Fruit fly (Drosophila melanogaster) whole organism, embryonic: ENCODE results near the gene CG10602.

Experiments used
- CG10959 ChIP-seq: fragments of 200-800 bp; sonication (Bioruptor generic); IDR thresholded peaks from 2 replicates; pipeline ENCODE4 v1.3.6; 2022; ENCODE audit warnings: missing biosample characterization, missing genetic modification characterization
- CG11247 ChIP-seq: fragments of 200-800 bp; sonication (Bioruptor generic); IDR thresholded peaks from 2 replicates; pipeline ENCODE4 v1.3.6; 2022; ENCODE audit warnings: missing biosample characterization, missing genetic modification characterization
- CG11560 ChIP-seq: fragments of 200-800 bp; sonication (Bioruptor generic); IDR thresholded peaks from 3 replicates; pipeline ENCODE4 v1.3.6; 2022; ENCODE audit warnings: missing biosample characterization, missing genetic modification characterization
- CG11695 ChIP-seq: fragments of 200-800 bp; sonication (Bioruptor generic); IDR thresholded peaks from 3 replicates; pipeline ENCODE4 v1.3.6; 2022; ENCODE audit warnings: missing biosample characterization, missing genetic modification characterization
- CG1233 ChIP-seq: fragments of 200-800 bp; sonication (Bioruptor generic); optimal IDR thresholded peaks from 4 replicates; lab custom pipeline; 2018; ENCODE audit warnings: missing biosample characterization, mild to moderate bottlenecking, missing genetic modification characterization
- CG12391 ChIP-seq: fragments of 200-800 bp; sonication (Bioruptor generic); optimal IDR thresholded peaks from 3 replicates; lab custom pipeline; 2018; ENCODE audit warnings: missing biosample characterization, mild to moderate bottlenecking, missing genetic modification characterization, moderate library complexity
- CG13424 ChIP-seq: fragments of 200-800 bp; sonication (Bioruptor generic); optimal IDR thresholded peaks from 2 replicates; lab custom pipeline; 2019; ENCODE audit warnings: missing biosample characterization, mild to moderate bottlenecking, missing genetic modification characterization, moderate library complexity
- CG14860 ChIP-seq: fragments of 200-800 bp; sonication (Bioruptor generic); IDR thresholded peaks from 3 replicates; pipeline ENCODE4 v1.3.6; 2022; ENCODE audit warnings: missing biosample characterization, missing genetic modification characterization; ENCODE audit not compliant: partially characterized antibody
- CG15696 ChIP-seq: fragments of 200-800 bp; sonication (Bioruptor generic); optimal IDR thresholded peaks from 2 replicates; lab custom pipeline; 2019; ENCODE audit warnings: missing biosample characterization, mild to moderate bottlenecking, missing genetic modification characterization, moderate library complexity
- CG18262 ChIP-seq: fragments of 200-800 bp; optimal IDR thresholded peaks from 3 replicates; lab custom pipeline; 2019; ENCODE audit warnings: missing biosample characterization, mild to moderate bottlenecking, missing genetic modification characterization, moderate library complexity
- CG42726 ChIP-seq: fragments of 200-800 bp; sonication (Bioruptor generic); IDR thresholded peaks from 2 replicates; pipeline ENCODE4 v1.3.6; 2022; ENCODE audit warnings: missing biosample characterization, missing genetic modification characterization; ENCODE audit not compliant: partially characterized antibody
- CG4360 ChIP-seq: fragments of 200-800 bp; sonication (Bioruptor generic); IDR thresholded peaks from 2 replicates; pipeline ENCODE4 v1.3.6; 2022; ENCODE audit warnings: missing biosample characterization, missing genetic modification characterization
- CG4424 ChIP-seq: fragments of 200-800 bp; sonication (Bioruptor generic); optimal IDR thresholded peaks from 3 replicates; lab custom pipeline; 2016; ENCODE audit warnings: missing biosample characterization, missing genetic modification characterization
- CG4617 ChIP-seq: fragments of 200-800 bp; sonication (Bioruptor generic); optimal IDR thresholded peaks from 3 replicates; lab custom pipeline; 2016; ENCODE audit warnings: missing biosample characterization, missing genetic modification characterization, borderline replicate concordance
- CG5245 ChIP-seq: fragments of 200-800 bp; sonication (Bioruptor generic); optimal IDR thresholded peaks from 3 replicates; lab custom pipeline; 2016; ENCODE audit warnings: missing biosample characterization, missing genetic modification characterization
- CG6175 ChIP-seq: fragments of 200-800 bp; sonication (Bioruptor generic); IDR thresholded peaks from 3 replicates; pipeline ENCODE4 v1.3.6; 2022; ENCODE audit warnings: missing biosample characterization, missing genetic modification characterization
- CG6765 ChIP-seq: fragments of 200-800 bp; sonication (Bioruptor generic); optimal IDR thresholded peaks from 3 replicates; lab custom pipeline; 2017; ENCODE audit warnings: missing biosample characterization, mild to moderate bottlenecking, missing genetic modification characterization
- CoRest ChIP-seq: fragments of 200-800 bp; sonication (Bioruptor generic); optimal IDR thresholded peaks from 3 replicates; lab custom pipeline; 2018; ENCODE audit warnings: missing biosample characterization, mild to moderate bottlenecking, missing genetic modification characterization, moderate library complexity
- D19A ChIP-seq: fragments of 200-800 bp; optimal IDR thresholded peaks from 3 replicates; lab custom pipeline; 2019; ENCODE audit warnings: missing biosample characterization, mild to moderate bottlenecking, missing genetic modification characterization, moderate library complexity
- D19B ChIP-seq: fragments of 200-800 bp; sonication (Bioruptor generic); optimal IDR thresholded peaks from 2 replicates; lab custom pipeline; 2017; ENCODE audit warnings: missing biosample characterization, mild to moderate bottlenecking, missing genetic modification characterization
- Dad ChIP-seq: fragments of 200-800 bp; sonication (Bioruptor generic); optimal IDR thresholded peaks from 3 replicates; lab custom pipeline; 2016; ENCODE audit warnings: missing biosample characterization, missing genetic modification characterization
- H2.0 ChIP-seq: fragments of 200-800 bp; sonication (Bioruptor generic); IDR thresholded peaks from 2 replicates; pipeline ENCODE4 v1.3.6; 2022; ENCODE audit warnings: missing biosample characterization, missing genetic modification characterization
- HHEX ChIP-seq: fragments of 200-800 bp; sonication (Bioruptor generic); optimal IDR thresholded peaks from 3 replicates; lab custom pipeline; 2017; ENCODE audit warnings: missing biosample characterization, mild to moderate bottlenecking, missing genetic modification characterization, missing genetic modification reagents
- HLH3B ChIP-seq: fragments of 200-800 bp; sonication (Bioruptor generic); IDR thresholded peaks from 2 replicates; pipeline ENCODE4 v1.3.6; 2022; ENCODE audit warnings: missing biosample characterization, missing genetic modification characterization
- Hr78 ChIP-seq, 2 experiments: fragments of 200-800 bp in 1 of 2; fragments of >200 bp in 1 of 2; sonication (Bioruptor generic) in 1 of 2; optimal IDR thresholded peaks; 2 replicates each; lab custom pipeline; 2017 to 2019; ENCODE audit warnings: missing biosample characterization in 2 of 2, missing genetic modification characterization in 2 of 2, mild to moderate bottlenecking in 1 of 2, moderate library complexity in 1 of 2
- Jarid2 ChIP-seq: fragments of 200-800 bp; sonication (Bioruptor generic); optimal IDR thresholded peaks from 3 replicates; lab custom pipeline; 2017; ENCODE audit warnings: mild to moderate bottlenecking, missing biosample characterization, missing genetic modification reagents, missing genetic modification characterization
- Lhr ChIP-seq: fragments of 200-800 bp; sonication (Bioruptor generic); optimal IDR thresholded peaks from 3 replicates; lab custom pipeline; 2017; ENCODE audit warnings: mild to moderate bottlenecking, missing biosample characterization, missing genetic modification reagents, missing genetic modification characterization
- Med ChIP-seq: fragments of 200-800 bp; sonication (Bioruptor generic); peaks from one replicate; lab custom pipeline; 2016; ENCODE audit warnings: missing biosample characterization, missing genetic modification characterization, mild to moderate bottlenecking, inconsistent platforms, moderate library complexity
- Ptx1 ChIP-seq: fragments of 200-800 bp; sonication (Bioruptor generic); IDR thresholded peaks from 2 replicates; pipeline ENCODE4 v1.3.6; 2022; ENCODE audit warnings: missing biosample characterization, missing genetic modification characterization
- Ravus ChIP-seq: fragments of 200-800 bp; sonication (Bioruptor generic); IDR thresholded peaks from 2 replicates; pipeline ENCODE4 v1.3.6; 2022; ENCODE audit warnings: missing biosample characterization, missing genetic modification characterization
- Side ChIP-seq: fragments of 200-800 bp; sonication (Bioruptor generic); optimal IDR thresholded peaks from 2 replicates; lab custom pipeline; 2016; ENCODE audit warnings: missing biosample characterization, missing genetic modification characterization
- Ssrp ChIP-seq: fragments of 200-800 bp; sonication (Bioruptor generic); optimal IDR thresholded peaks from 2 replicates; lab custom pipeline; 2018; ENCODE audit warnings: missing biosample characterization, mild to moderate bottlenecking, missing genetic modification characterization, moderate library complexity
- cad ChIP-seq: fragments of >200 bp; optimal IDR thresholded peaks from 2 replicates; lab custom pipeline; 2017; ENCODE audit warnings: missing biosample characterization, missing genetic modification characterization
- chinmo ChIP-seq: fragments of 200-800 bp; sonication (Bioruptor generic); IDR thresholded peaks from 4 replicates; pipeline ENCODE4 v1.3.6; 2022; ENCODE audit warnings: missing biosample characterization, missing genetic modification characterization; ENCODE audit not compliant: partially characterized antibody
- dati ChIP-seq: fragments of 200-800 bp; sonication (Bioruptor generic); IDR thresholded peaks from 2 replicates; pipeline ENCODE4 v1.3.6; 2022; ENCODE audit warnings: missing biosample characterization, missing genetic modification characterization
- dysf ChIP-seq: fragments of 200-800 bp; sonication (Bioruptor generic); IDR thresholded peaks from 3 replicates; pipeline ENCODE4 v1.3.6; 2022; ENCODE audit warnings: missing biosample characterization, missing genetic modification characterization
- fd3F ChIP-seq: fragments of 200-800 bp; sonication (Bioruptor generic); optimal IDR thresholded peaks from 2 replicates; lab custom pipeline; 2018; ENCODE audit warnings: missing biosample characterization, mild to moderate bottlenecking, missing genetic modification characterization, moderate library complexity
- ftz-f1 ChIP-seq: fragments of 200-800 bp; sonication (Bioruptor generic); optimal IDR thresholded peaks from 2 replicates; lab custom pipeline; 2016; ENCODE audit warnings: missing biosample characterization, missing genetic modification characterization
- grau ChIP-seq: fragments of 200-800 bp; optimal IDR thresholded peaks from 3 replicates; lab custom pipeline; 2019; ENCODE audit warnings: missing biosample characterization, mild to moderate bottlenecking, missing genetic modification characterization, moderate library complexity
- her ChIP-seq: fragments of 200-800 bp; sonication (Bioruptor generic); optimal IDR thresholded peaks from 2 replicates; lab custom pipeline; 2016; ENCODE audit warnings: missing biosample characterization, missing genetic modification characterization
- ken ChIP-seq: fragments of 200-800 bp; sonication (Bioruptor generic); IDR thresholded peaks from 3 replicates; pipeline ENCODE4 v1.3.6; 2022; ENCODE audit warnings: missing biosample characterization, missing genetic modification characterization
- lmd ChIP-seq: fragments of 200-800 bp; sonication (Bioruptor generic); IDR thresholded peaks from 2 replicates; pipeline ENCODE4 v1.3.6; 2022; ENCODE audit warnings: missing biosample characterization, missing genetic modification characterization
- ro ChIP-seq: fragments of 200-800 bp; sonication (Bioruptor generic); IDR thresholded peaks from 2 replicates; pipeline ENCODE4 v1.3.6; 2022; ENCODE audit warnings: missing biosample characterization, missing genetic modification characterization
- row ChIP-seq: fragments of 200-800 bp; sonication (Bioruptor generic); IDR thresholded peaks from 3 replicates; pipeline ENCODE4 v1.3.6; 2022; ENCODE audit warnings: missing biosample characterization, missing genetic modification characterization
- sisA ChIP-seq: fragments of 200-800 bp; sonication (Bioruptor generic); IDR thresholded peaks from 2 replicates; pipeline ENCODE4 v1.3.6; 2022; ENCODE audit warnings: missing biosample characterization, missing genetic modification characterization
- sug ChIP-seq: fragments of 200-800 bp; optimal IDR thresholded peaks from 2 replicates; lab custom pipeline; 2019; ENCODE audit warnings: missing biosample characterization, mild to moderate bottlenecking, missing genetic modification characterization, moderate library complexity
- tll ChIP-seq, 2 experiments: fragments of 200-800 bp in 1 of 2; fragments of >200 bp in 1 of 2; sonication (Bioruptor generic) in 1 of 2; optimal IDR thresholded peaks; 2 replicates each; lab custom pipeline; 2017 to 2019; ENCODE audit warnings: missing biosample characterization in 2 of 2, missing genetic modification characterization in 2 of 2, mild to moderate bottlenecking in 1 of 2, moderate library complexity in 1 of 2
- trem ChIP-seq: fragments of 200-800 bp; optimal IDR thresholded peaks from 3 replicates; lab custom pipeline; 2019; ENCODE audit warnings: missing biosample characterization, mild to moderate bottlenecking, missing genetic modification characterization, moderate library complexity
- wek ChIP-seq: fragments of 200-800 bp; sonication (Bioruptor generic); optimal IDR thresholded peaks from 3 replicates; lab custom pipeline; 2018; ENCODE audit warnings: missing biosample characterization, mild to moderate bottlenecking, missing genetic modification characterization, moderate library complexity
- zen2 ChIP-seq: fragments of 200-800 bp; sonication (Bioruptor generic); IDR thresholded peaks from 3 replicates; pipeline ENCODE4 v1.3.6; 2022; ENCODE audit warnings: missing biosample characterization, missing genetic modification characterization; ENCODE audit not compliant: partially characterized antibody

CG10602 gene

DNA sequence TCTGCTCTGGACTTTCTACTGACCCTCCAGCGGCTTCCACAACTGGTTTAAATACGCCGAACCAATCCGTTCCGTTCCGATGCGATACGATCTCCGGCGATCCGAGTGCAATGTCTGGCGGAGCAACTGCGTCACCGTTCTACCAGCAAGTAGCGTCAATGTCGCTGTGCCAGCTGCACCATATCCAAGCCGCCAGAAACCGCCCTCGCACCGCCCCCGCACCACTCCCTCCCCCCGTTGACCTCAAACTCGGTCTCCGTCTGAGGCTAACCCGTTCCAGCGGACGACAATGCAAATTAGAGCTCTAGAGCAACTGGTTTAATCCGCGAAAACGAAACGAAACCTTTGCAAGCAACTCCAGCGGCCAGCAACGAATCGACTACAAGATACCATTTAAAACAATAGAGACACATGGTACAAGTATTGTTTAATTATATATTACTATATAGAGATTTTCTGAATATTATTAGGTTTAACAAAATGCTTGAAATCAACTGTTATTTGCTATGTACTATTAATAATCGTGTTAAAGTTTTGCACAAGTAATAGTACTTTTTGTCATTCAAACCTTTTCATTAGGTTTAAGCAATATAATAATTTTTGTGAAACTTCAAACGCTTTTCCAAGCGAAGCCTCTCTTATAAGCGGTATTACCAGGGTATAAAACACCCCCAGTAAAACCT, 47.9 kb downstream of the CG10602 start, which contains the start of the genes CG10570 and CG42502 (continued):
- no peak for TF ChIP-seq HHEX (GFP tag; lab: Kevin White, UChicago)
- no peak for TF ChIP-seq CG1233 (GFP tag; lab: Kevin White, UChicago)
- TF ChIP-seq dati (GFP tag; lab: Robert Waterston, UW), result no peak
- TF ChIP-seq CG12391 (tag; lab: Kevin White, UChicago), result no peak
- TF ChIP-seq Hr78 (GFP tag; optimal IDR thresholded peaks at IDR 0.05; lab: Kevin White, UChicago), result no peak
- no peak for TF ChIP-seq wek (GFP tag; lab: Kevin White, UChicago)
- no peak for TF ChIP-seq trem
- no peak for TF ChIP-seq lmd
- TF ChIP-seq dysf (GFP tag; lab: Robert Waterston, UW), result peak; percentile 48; the same call in 1 of the 3 replicates
- TF ChIP-seq CG11695 (GFP tag; lab: Robert Waterston, UW), result no peak
- no peak for TF ChIP-seq her
- TF ChIP-seq CG11247 (GFP tag; lab: Robert Waterston, UW), result no peak
- TF ChIP-seq Dad (GFP tag; lab: Kevin White, UChicago), result no peak
- no peak for TF ChIP-seq CG42726
- no peak for TF ChIP-seq sisA (GFP tag; lab: Robert Waterston, UW)
- TF ChIP-seq CG13424, result no peak
- TF ChIP-seq Ravus (GFP tag; lab: Robert Waterston, UW), result no peak
- no peak for TF ChIP-seq D19A (tag; lab: Kevin White, UChicago)
- no peak for TF ChIP-seq CG11560 (tag; lab: Robert Waterston, UW)
- TF ChIP-seq CoRest (tag; lab: Kevin White, UChicago), result peak; percentile 7
- TF ChIP-seq CG6175 (GFP tag; lab: Robert Waterston, UW), result no peak
- 0 out of 2 replicates have a peak, but pooled peaks have one; percentile 25 for TF ChIP-seq Ptx1 (GFP tag; lab: Robert Waterston, UW)
- TF ChIP-seq chinmo (GFP tag; lab: Robert Waterston, UW), result peak; percentile 70; the same call in 1 of the 4 replicates
- TF ChIP-seq CG4360, result no peak
- TF ChIP-seq Side (GFP tag; lab: Kevin White, UChicago), result no peak
- TF ChIP-seq H2.0, result no peak
- no peak for TF ChIP-seq zen2 (GFP tag; lab: Robert Waterston, UW)
- TF ChIP-seq CG6765 (GFP tag; lab: Kevin White, UChicago), result no peak
- peak; percentile 71 for TF ChIP-seq D19B (GFP tag; lab: Kevin White, UChicago)
- peak; percentile 5 for TF ChIP-seq Med (GFP tag; lab: Kevin White, UChicago)
- TF ChIP-seq grau (tag; lab: Kevin White, UChicago), result peak; percentile 21
- no peak for TF ChIP-seq HLH3B (GFP tag; lab: Robert Waterston, UW)
- TF ChIP-seq CG4617 (GFP tag; lab: Kevin White, UChicago), result no peak
- TF ChIP-seq cad, result no peak
- peak; percentile 1 for TF ChIP-seq CG18262 (tag; lab: Kevin White, UChicago)
- 0 out of 3 replicates have a peak, but pooled peaks have one; percentile 40 for TF ChIP-seq CG14860 (GFP tag; lab: Robert Waterston, UW)
- peak; percentile 61 for TF ChIP-seq row (GFP tag; lab: Robert Waterston, UW)
- TF ChIP-seq Lhr (GFP tag; lab: Kevin White, UChicago), result no peak
- no peak for TF ChIP-seq ro (GFP tag; lab: Robert Waterston, UW)
- no peak for TF ChIP-seq CG5245 (GFP tag; lab: Kevin White, UChicago)
- TF ChIP-seq tll (GFP tag; optimal IDR thresholded peaks at IDR 0.05; lab: Kevin White, UChicago), result no peak
- no peak for TF ChIP-seq ken
- TF ChIP-seq CG15696 (tag; lab: Kevin White, UChicago), result no peak
- no peak for TF ChIP-seq CG10959 (GFP tag; lab: Robert Waterston, UW)
- no peak for TF ChIP-seq fd3F (GFP tag; lab: Kevin White, UChicago)
- no peak for TF ChIP-seq ftz-f1 (GFP tag; lab: Kevin White, UChicago)
- TF ChIP-seq Ssrp (tag; lab: Kevin White, UChicago), result no peak
- no peak for TF ChIP-seq Jarid2 (GFP tag; lab: Kevin White, UChicago)
- no peak for TF ChIP-seq CG4424 (GFP tag; lab: Kevin White, UChicago)
- no peak for TF ChIP-seq sug (tag; lab: Kevin White, UChicago)
